Worm (Caenorhabditis elegans) whole organism, early embryonic: ENCODE results near the gene F02C9.2.

Source experiments
- B0310.2 ChIP-seq: sonication (generic microtip); optimal IDR thresholded peaks from 2 replicates; lab custom pipeline; 2016; ENCODE audit warnings: mild to moderate bottlenecking, missing genetic modification characterization, missing compliant biosample characterization
- ama-1 ChIP-seq: fragments of 150-350 bp; optimal IDR thresholded peaks from 2 replicates; lab custom pipeline; 2014
- flt-1 ChIP-seq: fragments of 200-800 bp; sonication (Bioruptor generic); IDR thresholded peaks from 2 replicates; pipeline ENCODE4 v1.3.6; 2022; ENCODE audit warnings: missing genetic modification characterization, missing compliant biosample characterization
- hmbx-1 ChIP-seq: sonication (generic microtip); optimal IDR thresholded peaks from 2 replicates; lab custom pipeline; 2016; ENCODE audit warnings: mild to moderate bottlenecking, missing genetic modification characterization, missing compliant biosample characterization
- hmg-4 ChIP-seq: fragments of 200-800 bp; sonication (Bioruptor generic); optimal IDR thresholded peaks from 2 replicates; lab custom pipeline; 2018; ENCODE audit warnings: mild to moderate bottlenecking, missing genetic modification characterization, missing compliant biosample characterization
- hnd-1 ChIP-seq: sonication (generic microtip); optimal IDR thresholded peaks from 2 replicates; lab custom pipeline; 2016; ENCODE audit warnings: missing genetic modification characterization, missing compliant biosample characterization
- pes-1 ChIP-seq: fragments of 200-800 bp; sonication (Bioruptor generic); IDR thresholded peaks from 2 replicates; pipeline ENCODE4 v1.3.6; 2022; ENCODE audit warnings: missing genetic modification reagents, missing genetic modification characterization, missing compliant biosample characterization
- sea-1 ChIP-seq: fragments of 200-800 bp; sonication (Bioruptor generic); conservative IDR thresholded peaks from 2 replicates; pipeline ENCODE4 v1.3.6; 2022; ENCODE audit warnings: missing genetic modification characterization, missing compliant biosample characterization
- tra-4 ChIP-seq: sonication (generic microtip); optimal IDR thresholded peaks from 2 replicates; lab custom pipeline; 2017; ENCODE audit warnings: missing genetic modification characterization, missing compliant biosample characterization

ce11 chrV:3122403-3122802 is 11.1 kb upstream of the F02C9.2 start:
- TF ChIP-seq ama-1 (lab: Kevin White, UChicago) (no peak), hnd-1 (tag; lab: Kevin White, UChicago) (no peak), flt-1 (GFP tag; lab: Robert Waterston, UW) (no peak), tra-4 (no peak), sea-1 (GFP tag; lab: Robert Waterston, UW) (no peak), hmg-4 (GFP tag; lab: Kevin White, UChicago) (no peak), B0310.2 (tag; lab: Kevin White, UChicago) (no peak), hmbx-1 (tag; lab: Kevin White, UChicago) (no peak), pes-1 (no peak)
